Fruit fly (Drosophila melanogaster) whole organism, embryonic: ENCODE data around the gene CG9682.

Experiments used
- Bgb ChIP-seq: fragments of 200-800 bp; sonication (Bioruptor generic); IDR thresholded peaks from 2 replicates; pipeline ENCODE4 v1.3.6; 2022; ENCODE audit warnings: missing biosample characterization, missing genetic modification characterization; ENCODE audit not compliant: partially characterized antibody
- CG10267 ChIP-seq: fragments of 200-800 bp; sonication (Bioruptor generic); optimal IDR thresholded peaks from 2 replicates; lab custom pipeline; 2018; ENCODE audit warnings: missing biosample characterization, mild to moderate bottlenecking, missing genetic modification characterization, moderate library complexity
- CG10979 ChIP-seq: fragments of 200-800 bp; sonication (Bioruptor generic); optimal IDR thresholded peaks from 2 replicates; lab custom pipeline; 2018; ENCODE audit warnings: missing biosample characterization, mild to moderate bottlenecking, missing genetic modification characterization, moderate library complexity
- CG14014 ChIP-seq: fragments of 200-800 bp; sonication (Bioruptor generic); IDR thresholded peaks from 2 replicates; pipeline ENCODE4 v1.3.6; 2022; ENCODE audit warnings: missing biosample characterization, missing genetic modification characterization
- CG14667 ChIP-seq: fragments of 200-800 bp; sonication (Bioruptor generic); IDR thresholded peaks from 2 replicates; pipeline ENCODE4 v1.3.6; 2022; ENCODE audit warnings: missing biosample characterization, missing genetic modification characterization
- CG14860 ChIP-seq: fragments of 200-800 bp; sonication (Bioruptor generic); IDR thresholded peaks from 3 replicates; pipeline ENCODE4 v1.3.6; 2022; ENCODE audit warnings: missing biosample characterization, missing genetic modification characterization; ENCODE audit not compliant: partially characterized antibody
- CG15011 ChIP-seq: fragments of 200-800 bp; sonication (Bioruptor generic); optimal IDR thresholded peaks from 3 replicates; lab custom pipeline; 2018; ENCODE audit warnings: missing biosample characterization, mild to moderate bottlenecking, missing genetic modification characterization
- CG17912 ChIP-seq: fragments of 200-800 bp; sonication (Bioruptor generic); optimal IDR thresholded peaks from 2 replicates; lab custom pipeline; 2018; ENCODE audit warnings: missing biosample characterization, mild to moderate bottlenecking, missing genetic modification characterization
- CG18011 ChIP-seq: fragments of 200-800 bp; sonication (Bioruptor generic); optimal IDR thresholded peaks from 2 replicates; lab custom pipeline; 2017; ENCODE audit warnings: missing biosample characterization, missing genetic modification characterization, mild to moderate bottlenecking, moderate library complexity, missing genotype
- CG2712 ChIP-seq: fragments of 200-800 bp; optimal IDR thresholded peaks from 3 replicates; lab custom pipeline; 2019; ENCODE audit warnings: missing biosample characterization, mild to moderate bottlenecking, missing genetic modification characterization, moderate library complexity
- CG31441 ChIP-seq: fragments of 200-800 bp; sonication (Bioruptor generic); IDR thresholded peaks from 2 replicates; pipeline ENCODE4 v1.3.6; 2022; ENCODE audit warnings: missing biosample characterization, missing genetic modification characterization
- CG32532 ChIP-seq: fragments of 200-800 bp; sonication (Bioruptor generic); IDR thresholded peaks from 2 replicates; pipeline ENCODE4 v1.3.6; 2022; ENCODE audit warnings: missing biosample characterization, missing genetic modification characterization
- CG42726 ChIP-seq: fragments of 200-800 bp; sonication (Bioruptor generic); IDR thresholded peaks from 2 replicates; pipeline ENCODE4 v1.3.6; 2022; ENCODE audit warnings: missing biosample characterization, missing genetic modification characterization; ENCODE audit not compliant: partially characterized antibody
- CG4360 ChIP-seq: fragments of 200-800 bp; sonication (Bioruptor generic); IDR thresholded peaks from 2 replicates; pipeline ENCODE4 v1.3.6; 2022; ENCODE audit warnings: missing biosample characterization, missing genetic modification characterization
- CG7745 ChIP-seq: fragments of 200-800 bp; sonication (Bioruptor generic); optimal IDR thresholded peaks from 2 replicates; lab custom pipeline; 2018; ENCODE audit warnings: missing biosample characterization, mild to moderate bottlenecking, missing genetic modification characterization, moderate library complexity
- CG8089 ChIP-seq: fragments of 200-800 bp; sonication (Bioruptor generic); optimal IDR thresholded peaks from 3 replicates; lab custom pipeline; 2016; ENCODE audit warnings: missing biosample characterization, missing genetic modification characterization
- CoRest ChIP-seq: fragments of 200-800 bp; sonication (Bioruptor generic); optimal IDR thresholded peaks from 3 replicates; lab custom pipeline; 2018; ENCODE audit warnings: missing biosample characterization, mild to moderate bottlenecking, missing genetic modification characterization, moderate library complexity
- E2f2 ChIP-seq: fragments of 200-800 bp; sonication (Bioruptor generic); IDR thresholded peaks from 2 replicates; pipeline ENCODE4 v1.3.6; 2022; ENCODE audit warnings: missing biosample characterization, missing genetic modification characterization
- ERR ChIP-seq: fragments of 200-800 bp; sonication (Bioruptor generic); optimal IDR thresholded peaks from 2 replicates; lab custom pipeline; 2016; ENCODE audit warnings: missing biosample characterization, missing genetic modification characterization
- Fer2 ChIP-seq: fragments of 200-800 bp; sonication (Bioruptor generic); optimal IDR thresholded peaks from 2 replicates; lab custom pipeline; 2018; ENCODE audit warnings: missing biosample characterization, mild to moderate bottlenecking, missing genetic modification characterization, moderate library complexity
- HLH4C ChIP-seq: fragments of 200-800 bp; sonication (Bioruptor generic); IDR thresholded peaks from 3 replicates; pipeline ENCODE4 v1.3.6; 2022; ENCODE audit warnings: missing biosample characterization, missing genetic modification characterization; ENCODE audit not compliant: partially characterized antibody
- Hmr ChIP-seq: fragments of 200-800 bp; sonication (Bioruptor generic); optimal IDR thresholded peaks from 3 replicates; lab custom pipeline; 2017; ENCODE audit warnings: mild to moderate bottlenecking, missing biosample characterization, missing genetic modification reagents, missing genetic modification characterization
- Lpt ChIP-seq: fragments of >200 bp; optimal IDR thresholded peaks from 2 replicates; lab custom pipeline; 2018; ENCODE audit warnings: missing biosample characterization, missing genetic modification characterization
- MBD-R2 ChIP-seq: fragments of 200-800 bp; sonication (Bioruptor generic); IDR thresholded peaks from 2 replicates; pipeline ENCODE4 v1.3.6; 2022; ENCODE audit warnings: missing biosample characterization, missing genetic modification characterization
- Nf-YA ChIP-seq: fragments of 200-800 bp; sonication (Bioruptor generic); IDR thresholded peaks from 2 replicates; pipeline ENCODE4 v1.3.6; 2022; ENCODE audit warnings: missing biosample characterization, missing genetic modification characterization
- Oli ChIP-seq: fragments of 200-800 bp; sonication (Bioruptor generic); optimal IDR thresholded peaks from 2 replicates; lab custom pipeline; 2018; ENCODE audit warnings: missing biosample characterization, mild to moderate bottlenecking, missing genetic modification characterization, moderate library complexity
- Ptx1 ChIP-seq: fragments of 200-800 bp; sonication (Bioruptor generic); IDR thresholded peaks from 2 replicates; pipeline ENCODE4 v1.3.6; 2022; ENCODE audit warnings: missing biosample characterization, missing genetic modification characterization
- Rfx ChIP-seq: fragments of 200-800 bp; sonication (Bioruptor generic); IDR thresholded peaks from 2 replicates; pipeline ENCODE4 v1.3.6; 2022; ENCODE audit warnings: missing biosample characterization, missing genetic modification characterization
- Sin3A ChIP-seq: fragments of >200 bp; optimal IDR thresholded peaks from 2 replicates; lab custom pipeline; 2018
- YL-1 ChIP-seq: fragments of 200-800 bp; sonication (Bioruptor generic); optimal IDR thresholded peaks from 3 replicates; lab custom pipeline; 2017; ENCODE audit warnings: missing biosample characterization, mild to moderate bottlenecking, missing genetic modification characterization
- ap ChIP-seq: fragments of 200-800 bp; sonication (Bioruptor generic); IDR thresholded peaks from 2 replicates; pipeline ENCODE4 v1.3.6; 2022; ENCODE audit warnings: missing biosample characterization, missing genetic modification characterization
- chinmo ChIP-seq: fragments of 200-800 bp; sonication (Bioruptor generic); IDR thresholded peaks from 4 replicates; pipeline ENCODE4 v1.3.6; 2022; ENCODE audit warnings: missing biosample characterization, missing genetic modification characterization; ENCODE audit not compliant: partially characterized antibody
- dati ChIP-seq: fragments of 200-800 bp; sonication (Bioruptor generic); IDR thresholded peaks from 2 replicates; pipeline ENCODE4 v1.3.6; 2022; ENCODE audit warnings: missing biosample characterization, missing genetic modification characterization
- dpn ChIP-seq, 2 experiments: fragments of 200-800 bp; sonication (Bioruptor generic); optimal IDR thresholded peaks; 3 replicates each; lab custom pipeline; 2016; ENCODE audit warnings: missing biosample characterization in 2 of 2, missing genetic modification characterization in 2 of 2
- esg ChIP-seq: fragments of 200-800 bp; sonication (Bioruptor generic); conservative IDR thresholded peaks from 2 replicates; pipeline ENCODE4 v1.3.6; 2022; ENCODE audit warnings: missing biosample characterization, missing genetic modification characterization
- eyg ChIP-seq: fragments of 200-800 bp; sonication (Bioruptor generic); optimal IDR thresholded peaks from 3 replicates; lab custom pipeline; 2016; ENCODE audit warnings: missing biosample characterization, missing genetic modification characterization
- ftz-f1 ChIP-seq: fragments of 200-800 bp; sonication (Bioruptor generic); optimal IDR thresholded peaks from 2 replicates; lab custom pipeline; 2016; ENCODE audit warnings: missing biosample characterization, missing genetic modification characterization
- grn ChIP-seq: fragments of 200-800 bp; sonication (Bioruptor generic); optimal IDR thresholded peaks from 3 replicates; lab custom pipeline; 2017; ENCODE audit warnings: missing biosample characterization, missing genetic modification characterization
- hkb ChIP-seq, 2 experiments: fragments of 200-800 bp in 1 of 2; fragments of >200 bp in 1 of 2; sonication (Bioruptor generic) in 1 of 2; IDR thresholded peaks in 1 of 2; optimal IDR thresholded peaks in 1 of 2; 2 replicates each; pipeline versions ENCODE4 v1.3.6 to Lab custom; 2017 to 2022; ENCODE audit warnings: missing biosample characterization in 1 of 2, missing genetic modification characterization in 1 of 2
- ken ChIP-seq: fragments of 200-800 bp; sonication (Bioruptor generic); IDR thresholded peaks from 3 replicates; pipeline ENCODE4 v1.3.6; 2022; ENCODE audit warnings: missing biosample characterization, missing genetic modification characterization
- pnt ChIP-seq: fragments of 200-800 bp; sonication (Bioruptor generic); optimal IDR thresholded peaks from 3 replicates; lab custom pipeline; 2016; ENCODE audit warnings: missing biosample characterization, missing genetic modification characterization
- sim ChIP-seq: fragments of 200-800 bp; sonication (Bioruptor generic); IDR thresholded peaks from 2 replicates; pipeline ENCODE4 v1.3.6; 2022; ENCODE audit warnings: missing biosample characterization, missing genetic modification characterization
- sna ChIP-seq: fragments of 200-800 bp; sonication (Bioruptor generic); IDR thresholded peaks from 2 replicates; pipeline ENCODE4 v1.3.6; 2022; ENCODE audit warnings: missing biosample characterization, missing genetic modification characterization; ENCODE audit not compliant: partially characterized antibody
- sr ChIP-seq: fragments of 200-800 bp; sonication (Bioruptor generic); IDR thresholded peaks from 3 replicates; pipeline ENCODE4 v1.3.6; 2022; ENCODE audit warnings: missing biosample characterization, missing genetic modification characterization
- tap ChIP-seq: fragments of 200-800 bp; optimal IDR thresholded peaks from 3 replicates; lab custom pipeline; 2019; ENCODE audit warnings: missing biosample characterization, mild to moderate bottlenecking, missing genetic modification characterization, moderate library complexity
- tgo ChIP-seq: fragments of 200-800 bp; sonication (Bioruptor generic); IDR thresholded peaks from 3 replicates; pipeline ENCODE4 v1.3.6; 2022; ENCODE audit warnings: missing biosample characterization, missing genetic modification characterization
- tio ChIP-seq: fragments of 200-800 bp; sonication (Bioruptor generic); optimal IDR thresholded peaks from 2 replicates; lab custom pipeline; 2017; ENCODE audit warnings: missing biosample characterization, missing genetic modification characterization, inconsistent platforms
- unpg ChIP-seq: fragments of 200-800 bp; sonication (Bioruptor generic); optimal IDR thresholded peaks from 3 replicates; lab custom pipeline; 2018; ENCODE audit warnings: missing biosample characterization, mild to moderate bottlenecking, missing genetic modification characterization, moderate library complexity
- wor ChIP-seq: fragments of 200-800 bp; sonication (Bioruptor generic); IDR thresholded peaks from 2 replicates; pipeline ENCODE4 v1.3.6; 2022; ENCODE audit warnings: missing biosample characterization, missing genetic modification characterization
- yki ChIP-seq: fragments of >200 bp; optimal IDR thresholded peaks from 3 replicates; lab custom pipeline; 2018
- zfh1 ChIP-seq: fragments of 200-800 bp; sonication (Bioruptor generic); IDR thresholded peaks from 3 replicates; pipeline ENCODE4 v1.3.6; 2022; ENCODE audit warnings: missing biosample characterization, missing genetic modification characterization

CG9682 gene

DNA sequence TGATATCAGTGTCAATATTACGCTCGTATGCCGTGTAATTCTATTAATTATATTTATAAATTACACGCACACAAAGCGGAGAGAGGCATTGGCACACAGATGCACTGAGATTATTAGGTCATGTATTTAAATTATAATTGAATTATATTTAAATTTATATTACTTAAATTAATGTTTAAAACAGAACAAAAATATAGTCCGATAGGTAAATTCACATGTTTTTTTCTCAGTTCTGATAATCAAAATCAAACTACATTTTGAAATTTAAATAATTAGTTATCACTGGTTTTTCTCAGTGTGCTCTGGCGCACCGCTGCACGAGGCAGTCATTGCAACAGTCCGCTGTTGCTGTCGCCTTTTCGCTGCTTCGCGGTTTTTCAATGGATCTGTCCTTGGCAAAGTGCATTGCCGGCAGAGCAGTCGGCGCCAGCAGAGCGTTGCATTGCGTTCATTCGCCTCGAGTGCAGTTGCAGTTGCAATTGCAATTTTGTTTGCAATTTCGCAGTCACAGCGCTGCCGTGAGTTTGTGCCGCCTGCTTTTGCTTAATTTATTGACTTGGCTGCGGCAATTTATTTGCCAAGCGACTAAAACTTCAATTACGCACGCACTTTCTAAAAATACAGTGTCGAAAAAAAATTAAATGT lies 42.9 kb downstream of the CG9682 start (continued):
- TF ChIP-seq E2f2 (GFP tag; lab: Robert Waterston, UW) (no peak), CG17912 (GFP tag; lab: Kevin White, UChicago) (no peak), tap (tag; lab: Kevin White, UChicago) (no peak), ap (GFP tag; lab: Robert Waterston, UW) (no peak), CG42726 (GFP tag; lab: Robert Waterston, UW) (no peak), wor (GFP tag; lab: Robert Waterston, UW) (no peak), Sin3A (no peak), tgo (GFP tag; lab: Robert Waterston, UW) (no peak), eyg (no peak), Fer2 (no peak), tio (GFP tag; lab: Kevin White, UChicago) (no peak), sim (no peak), CG14860 (no peak), sna (no peak), dpn (GFP tag; optimal IDR thresholded peaks at IDR 0.05; lab: Kevin White, UChicago) (no peak), CG8089 (GFP tag; lab: Kevin White, UChicago) (no peak), CG10979 (peak; percentile 36), CG32532 (no peak), CG14667 (GFP tag; lab: Robert Waterston, UW) (no peak), CG15011 (GFP tag; lab: Kevin White, UChicago) (no peak), CG18011 (no peak), ERR (GFP tag; lab: Kevin White, UChicago) (no peak), CG31441 (GFP tag; lab: Robert Waterston, UW) (0 out of 2 replicates have a peak, but pooled peaks have one; percentile 31), HLH4C (GFP tag; lab: Robert Waterston, UW) (no peak), esg (GFP tag; lab: Robert Waterston, UW) (no peak), CG2712 (tag; lab: Kevin White, UChicago) (peak; percentile 29), chinmo (no peak), MBD-R2 (GFP tag; lab: Robert Waterston, UW) (no peak), Hmr (GFP tag; lab: Kevin White, UChicago) (no peak), ken (GFP tag; lab: Robert Waterston, UW) (no peak), Bgb (GFP tag; lab: Robert Waterston, UW) (no peak), pnt (GFP tag; lab: Kevin White, UChicago) (no peak), CG4360 (GFP tag; lab: Robert Waterston, UW) (no peak), hkb (optimal IDR thresholded peaks at IDR 0.05; lab: Kevin White, UChicago) (no peak), hkb (GFP tag; IDR thresholded peaks at IDR 0.05; lab: Robert Waterston, UW) (0 out of 2 replicates have a peak, but pooled peaks have one; percentile 28), yki (lab: Kevin White, UChicago) (no peak), Ptx1 (0 out of 2 replicates have a peak, but pooled peaks have one; percentile 11), unpg (peak; percentile 42), CG10267 (peak; percentile 15), Oli (tag; lab: Kevin White, UChicago) (peak; percentile 15), zfh1 (GFP tag; lab: Robert Waterston, UW) (no peak), sr (GFP tag; lab: Robert Waterston, UW) (no peak), ftz-f1 (GFP tag; lab: Kevin White, UChicago) (no peak), Lpt (no peak), CoRest (tag; lab: Kevin White, UChicago) (peak; percentile 2), CG14014 (GFP tag; lab: Robert Waterston, UW) (no peak), dati (GFP tag; lab: Robert Waterston, UW) (no peak), Nf-YA (GFP tag; lab: Robert Waterston, UW) (no peak), YL-1 (GFP tag; lab: Kevin White, UChicago) (no peak), CG7745 (tag; lab: Kevin White, UChicago) (no peak), Rfx (GFP tag; lab: Robert Waterston, UW) (no peak), grn (no peak)
